Fruit fly (Drosophila melanogaster) whole organism, larva: ENCODE results near the gene Zip88E.
A peak's percentile ranks its signal among the peaks of the same experiment; 100 is the strongest.

Source experiments
- noc ChIP-seq: fragments of 200-800 bp; sonication (Bioruptor generic); optimal IDR thresholded peaks from 3 replicates; lab custom pipeline; 2019; ENCODE audit warnings: missing biosample characterization, mild to moderate bottlenecking, missing genetic modification characterization, moderate library complexity

The Zip88E gene

DNA sequence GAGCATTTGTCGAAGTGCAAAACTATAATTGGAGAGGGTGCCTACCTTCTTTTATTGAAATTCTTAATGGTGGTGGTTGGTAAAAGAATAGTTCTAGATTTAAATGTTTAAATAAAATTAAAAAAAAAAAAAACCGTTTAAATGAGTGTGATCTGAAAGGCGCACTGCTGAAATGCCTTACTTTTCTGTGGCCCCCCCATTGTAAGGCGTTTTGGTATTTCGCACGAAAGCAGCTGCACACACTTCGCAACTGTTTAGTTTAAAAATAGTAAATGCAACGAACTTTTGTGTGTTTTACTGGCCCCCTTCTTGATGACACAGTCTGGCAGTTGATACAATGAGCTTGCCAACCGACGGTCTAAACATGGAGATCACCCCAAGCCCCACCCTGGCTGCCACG is at the start of gene Zip88E, which contains the start of gene CG14864:
Gene Zip88E, plus strand, starts transcription at position 237 of the 400 bp plus-strand sequence.
Gene CG14864, minus strand, starts transcription at position 113 of the 400 bp plus-strand sequence.
- no peak for TF ChIP-seq noc

- TF ChIP-seq noc = peak; percentile 73
These were observed 49.5 kb upstream of the Zip88E start, which contains the start of the genes SIDL and CG12241 for dm6 chr3R:15218824-15219576. TSS of gene SIDL (minus strand) at chr3R:15218874. TSS of gene CG12241 (plus strand) at chr3R:15219256.

DNA sequence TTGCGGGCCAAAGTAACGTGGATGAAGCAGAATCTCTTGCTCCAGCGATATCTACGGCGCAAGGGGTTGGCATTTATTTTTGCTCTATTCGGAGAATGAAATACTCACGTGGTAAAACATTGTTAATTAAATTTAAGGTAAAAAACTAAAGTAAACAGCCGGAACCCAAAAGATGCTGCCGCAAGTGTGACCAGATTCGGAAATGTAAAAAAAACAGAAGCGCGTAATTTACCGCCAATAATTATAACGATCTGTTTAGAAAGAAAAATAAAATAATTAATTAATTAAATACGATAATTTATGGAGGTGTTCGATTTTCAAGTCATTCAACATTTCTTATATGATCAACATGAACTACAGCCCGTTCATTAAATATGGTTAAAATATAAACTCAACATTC is 45.5 kb upstream of the Zip88E start, which contains the start of gene Polr2G:
Gene Polr2G, minus strand, starts transcription at position 208 of the 400 bp plus-strand sequence.
- TF ChIP-seq noc = no peak

dm6 chr3R:15225279-15225730 is 43.2 kb upstream of the Zip88E start, which contains the start of the genes CG31344 and Caf1-55:
TSS of gene CG31344 (minus strand) at chr3R:15225329.
TSS of gene Caf1-55 (plus strand) at chr3R:15225576.
- no peak for TF ChIP-seq noc

dm6 chr3R:15229329-15229876 is 39.1 kb upstream of the Zip88E start, which contains the start of the genes Art3 and mRpS10:
TSS of gene Art3 (minus strand) at chr3R:15229408.
TSS of gene mRpS10 (plus strand) at chr3R:15229665.
- peak; percentile 100 for TF ChIP-seq noc

DNA sequence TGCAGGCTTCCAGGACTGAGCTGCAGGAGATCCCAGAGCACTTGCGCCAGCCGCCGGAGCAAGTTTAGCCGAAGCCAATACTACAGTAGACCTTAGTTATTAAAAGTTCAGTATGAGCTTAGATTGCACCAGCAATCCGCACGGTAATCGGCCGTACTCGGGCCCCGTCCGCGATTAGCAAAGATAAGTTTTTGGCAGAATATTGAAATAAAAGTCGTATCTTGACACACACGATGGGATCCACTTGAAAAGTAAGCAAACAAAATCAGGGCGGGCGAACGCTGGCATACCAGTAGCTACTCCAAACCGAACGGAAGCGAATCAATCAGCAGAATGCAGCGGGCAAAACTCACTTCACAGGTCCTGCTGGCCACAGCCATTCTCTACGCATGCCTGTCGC is 38.2 kb upstream of the Zip88E start, which contains the start of gene CG34316:
Gene CG34316, plus strand, starts transcription at position 301 of the 400 bp plus-strand sequence.
- TF ChIP-seq noc = no peak

DNA sequence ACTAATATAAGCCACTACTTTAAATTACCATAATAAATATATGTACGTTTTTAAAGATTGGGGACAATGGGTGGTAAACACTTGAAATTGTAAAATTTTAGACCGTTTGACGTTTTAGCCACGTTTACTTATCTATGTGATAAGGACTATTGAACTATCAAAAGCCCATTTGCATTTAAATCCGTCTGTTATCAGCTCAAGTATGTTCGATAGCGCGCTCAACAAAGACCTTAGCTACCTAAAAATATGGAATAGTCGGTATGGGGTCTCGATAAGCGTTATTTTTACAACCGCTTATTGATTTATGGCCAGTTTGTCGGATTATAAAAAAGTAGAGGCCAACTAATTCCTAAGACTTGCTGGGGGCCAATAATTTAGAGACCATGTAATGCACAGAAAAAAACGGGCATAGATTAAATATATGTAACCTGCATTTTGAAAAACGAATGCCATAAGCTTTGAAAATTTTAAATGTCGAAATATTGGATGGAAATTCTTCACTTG is 36.8 kb upstream of the Zip88E start:
- no peak for TF ChIP-seq noc

DNA sequence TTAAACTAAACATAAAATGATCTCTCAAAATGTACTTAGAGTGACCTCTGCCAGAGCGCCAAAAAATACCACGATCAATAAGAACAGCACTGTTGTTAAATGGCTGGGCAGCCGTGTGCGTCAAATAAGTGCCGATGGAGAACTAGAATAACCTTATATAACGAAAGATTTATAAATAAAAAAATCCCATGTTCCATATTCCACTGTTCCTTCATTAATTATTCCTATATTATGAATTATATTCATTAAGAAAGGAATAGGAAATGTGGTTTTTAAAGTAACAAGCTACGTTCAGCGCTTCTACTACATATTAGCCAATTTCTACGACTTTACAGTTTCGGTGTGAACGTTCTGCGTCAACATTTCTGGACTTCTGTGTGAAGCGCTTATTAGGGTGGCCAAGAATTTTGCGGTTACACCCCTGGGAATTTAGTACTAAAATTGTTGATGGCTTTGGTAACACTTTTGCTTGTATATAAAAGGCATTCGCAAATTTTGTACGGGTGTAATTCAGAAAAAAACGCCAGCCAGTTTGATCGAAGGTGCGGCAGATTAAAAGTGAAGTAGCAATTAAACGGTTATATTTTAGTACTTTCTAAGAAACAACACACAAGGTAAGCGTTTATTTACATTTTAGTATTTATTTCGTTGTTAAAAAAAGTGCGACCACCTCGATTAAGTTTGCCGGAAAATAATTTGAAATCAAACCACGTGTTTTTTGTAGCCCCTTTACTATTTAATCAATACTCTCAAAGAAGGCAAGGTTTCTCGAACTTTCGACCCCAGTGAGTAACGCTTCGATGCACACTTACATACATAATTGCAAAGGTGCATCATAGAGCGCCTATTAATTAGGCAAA is 26.0 kb upstream of the Zip88E start, which contains the start of the genes tefu and Hsc70-4:
Gene tefu, minus strand, starts transcription at position 51 of the 860 bp plus-strand sequence.
Gene Hsc70-4, plus strand, starts transcription at position 502 of the 860 bp plus-strand sequence.
- no peak for TF ChIP-seq noc

DNA sequence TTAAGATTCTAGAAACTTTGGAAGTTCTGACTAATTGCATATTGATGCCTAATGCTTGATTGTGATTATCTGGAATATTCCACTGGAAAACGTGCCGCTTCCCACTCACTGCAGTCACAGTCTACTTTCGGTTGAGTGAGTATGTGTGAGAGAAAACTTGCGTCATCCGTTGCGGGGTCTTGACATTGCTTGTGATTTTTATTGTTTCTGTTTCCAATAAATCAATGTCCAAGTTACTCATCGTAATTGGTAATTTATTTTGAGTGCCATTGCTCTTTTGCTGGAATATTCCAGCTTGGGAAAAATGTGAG is 25.5 kb upstream of the Zip88E start:
- no peak for TF ChIP-seq noc

DNA sequence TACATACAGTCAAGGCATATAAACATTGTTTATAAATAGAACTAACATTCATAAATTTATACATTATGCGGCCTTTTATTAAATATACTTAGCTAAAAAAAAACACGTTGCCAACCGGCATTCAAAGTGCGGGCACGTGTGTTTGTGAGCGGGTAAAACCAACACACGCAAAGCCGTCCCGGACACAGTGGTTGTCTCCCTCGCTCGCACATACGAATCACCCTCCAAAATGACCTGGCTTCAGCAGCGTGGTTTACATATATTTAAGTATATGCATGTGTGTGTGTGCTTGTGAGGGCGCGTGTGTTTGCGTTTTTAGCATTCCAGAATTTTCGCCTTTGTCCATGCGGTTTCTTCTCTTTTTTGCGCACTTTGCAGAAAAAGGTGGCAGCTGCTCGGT is 25.0 kb upstream of the Zip88E start:
- TF ChIP-seq noc = no peak

- peak; percentile 6 for TF ChIP-seq noc
These were observed 21.9 kb upstream of the Zip88E start for dm6 chr3R:15246601-15247000.

DNA sequence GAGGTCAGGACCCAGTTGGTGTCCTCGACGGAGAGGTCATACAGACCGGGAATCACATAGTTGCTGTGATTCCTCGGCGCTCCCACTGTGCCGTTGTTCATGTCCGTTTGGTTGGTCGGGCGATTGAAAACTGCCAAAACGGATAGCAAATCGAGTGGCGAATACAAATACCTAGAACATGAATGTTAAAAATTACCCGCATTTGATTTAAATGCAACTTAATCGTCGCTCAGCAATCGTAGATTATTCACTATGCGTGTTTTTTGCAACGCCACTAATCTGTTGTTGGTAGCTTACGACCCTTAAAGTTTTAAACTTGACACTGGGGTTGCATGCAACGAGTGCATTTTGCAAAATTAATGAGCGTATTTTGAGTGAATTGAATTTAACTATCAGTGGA is 19.4 kb upstream of the Zip88E start, which contains the start of gene Amt:
Gene Amt, minus strand, starts transcription at position 101 of the 400 bp plus-strand sequence.
- no peak for TF ChIP-seq noc

DNA sequence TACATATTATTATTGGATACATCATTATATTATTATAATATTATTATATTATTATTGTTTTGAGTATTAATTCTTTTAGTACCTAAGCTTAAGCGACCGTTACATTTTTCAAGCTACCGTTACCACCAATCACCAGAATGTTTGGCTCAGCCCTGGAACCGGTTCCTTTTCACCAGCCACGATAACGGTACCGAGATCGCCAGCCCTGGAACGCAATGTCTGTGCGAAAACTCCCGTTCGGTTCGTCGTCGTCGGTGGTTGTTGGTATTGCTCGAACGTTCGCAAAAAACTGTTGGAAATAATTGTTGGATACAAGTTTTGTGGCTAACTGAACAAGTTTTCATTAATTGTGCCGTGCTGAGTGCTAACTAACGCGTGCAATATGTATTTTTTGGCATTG is 18.7 kb upstream of the Zip88E start, which contains the start of gene CG42404:
Gene CG42404, plus strand, starts transcription at position 360 of the 400 bp plus-strand sequence.
- TF ChIP-seq noc = no peak

- no peak for TF ChIP-seq noc
These were observed 18.0 kb upstream of the Zip88E start for dm6 chr3R:15250454-15250853.

dm6 chr3R:15262710-15263672 is 5.5 kb upstream of the Zip88E start, which contains the start of the genes eIF2gamma and Set:
TSS of gene eIF2gamma (minus strand) at chr3R:15263458.
TSS of gene Set (plus strand) at chr3R:15263552.
- TF ChIP-seq noc = no peak
